Fruit fly (Drosophila melanogaster) whole organism, pupa: Measurements from ENCODE around the gene Pph13.

Source experiments
- CG12605 ChIP-seq: fragments of 200-800 bp; sonication (Bioruptor generic); IDR thresholded peaks from 2 replicates; pipeline ENCODE4 v1.3.6; 2022; ENCODE audit warnings: missing biosample characterization, missing genetic modification characterization
- CG14655 ChIP-seq: fragments of 200-800 bp; sonication (Bioruptor generic); optimal IDR thresholded peaks from 3 replicates; lab custom pipeline; 2017; ENCODE audit warnings: mild to moderate bottlenecking, missing biosample characterization, missing genetic modification reagents, missing genetic modification characterization
- CG15710 ChIP-seq: fragments of 200-800 bp; sonication (Bioruptor generic); optimal IDR thresholded peaks from 2 replicates; lab custom pipeline; 2018; ENCODE audit warnings: missing biosample characterization, mild to moderate bottlenecking, missing genetic modification characterization, moderate library complexity
- CG17806 ChIP-seq: fragments of 200-800 bp; sonication (Bioruptor generic); optimal IDR thresholded peaks from 2 replicates; lab custom pipeline; 2018; ENCODE audit warnings: missing biosample characterization, mild to moderate bottlenecking, missing genetic modification characterization, moderate library complexity
- CG4496 ChIP-seq: fragments of 200-800 bp; sonication (Bioruptor generic); IDR thresholded peaks from 3 replicates; pipeline ENCODE4 v1.3.6; 2022; ENCODE audit warnings: missing biosample characterization, missing genetic modification characterization
- CG8159 ChIP-seq: fragments of 200-800 bp; sonication (Bioruptor generic); optimal IDR thresholded peaks from 3 replicates; lab custom pipeline; 2018; ENCODE audit warnings: missing biosample characterization, mild to moderate bottlenecking, missing genetic modification characterization, moderate library complexity
- CG8301 ChIP-seq: fragments of 200-800 bp; sonication (Bioruptor generic); optimal IDR thresholded peaks from 2 replicates; lab custom pipeline; 2018; ENCODE audit warnings: missing biosample characterization, mild to moderate bottlenecking, missing genetic modification characterization
- Ets98B ChIP-seq: fragments of 200-800 bp; sonication (Bioruptor generic); IDR thresholded peaks from 2 replicates; pipeline ENCODE4 v1.3.6; 2022; ENCODE audit warnings: missing biosample characterization, missing genetic modification characterization
- Pif1A ChIP-seq: fragments of 200-800 bp; sonication (Bioruptor generic); optimal IDR thresholded peaks from 3 replicates; lab custom pipeline; 2016; ENCODE audit warnings: missing biosample characterization, missing genetic modification characterization
- Snoo ChIP-seq: fragments of 200-800 bp; sonication (Bioruptor generic); optimal IDR thresholded peaks from 3 replicates; lab custom pipeline; 2017; ENCODE audit warnings: missing biosample characterization, mild to moderate bottlenecking, missing genetic modification characterization, inconsistent platforms
- fd96Ca ChIP-seq: fragments of 200-800 bp; sonication (Bioruptor generic); IDR thresholded peaks from 3 replicates; pipeline ENCODE4 v1.3.6; 2022; ENCODE audit warnings: missing biosample characterization, missing genetic modification characterization
- gl ChIP-seq: fragments of 200-800 bp; sonication (Bioruptor generic); optimal IDR thresholded peaks from 2 replicates; lab custom pipeline; 2018; ENCODE audit warnings: missing biosample characterization, mild to moderate bottlenecking, missing genetic modification characterization

- TF ChIP-seq CG17806 (tag; lab: Kevin White, UChicago) (no peak), gl (no peak), fd96Ca (no peak), CG14655 (GFP tag; lab: Kevin White, UChicago) (no peak), Ets98B (GFP tag; lab: Robert Waterston, UW) (no peak), Snoo (tag; lab: Kevin White, UChicago) (no peak), CG8159 (tag; lab: Kevin White, UChicago) (no peak), CG4496 (GFP tag; lab: Robert Waterston, UW) (no peak), Pif1A (GFP tag; lab: Kevin White, UChicago) (no peak), CG8301 (tag; lab: Kevin White, UChicago) (no peak), CG12605 (GFP tag; lab: Robert Waterston, UW) (no peak), CG15710 (tag; lab: Kevin White, UChicago) (no peak)
Measured at dm6 chr2L:559770-560567, 17.3 kb upstream of the Pph13 start, which contains the start of gene rempA.
